Fruit fly (Drosophila melanogaster) whole organism, embryonic: ENCODE data around the gene Srp19.

ENCODE experiments used
- Adf1 ChIP-seq: fragments of 200-800 bp; sonication (Bioruptor generic); IDR thresholded peaks from 2 replicates; pipeline ENCODE4 v1.3.6; 2022; ENCODE audit warnings: missing biosample characterization, missing genetic modification characterization
- CG10654 ChIP-seq: fragments of 200-800 bp; sonication (Bioruptor generic); optimal IDR thresholded peaks from 2 replicates; lab custom pipeline; 2016; ENCODE audit warnings: missing biosample characterization, missing genetic modification characterization
- CG12769 ChIP-seq: fragments of 200-800 bp; sonication (Bioruptor generic); optimal IDR thresholded peaks from 2 replicates; lab custom pipeline; 2019; ENCODE audit warnings: missing biosample characterization, mild to moderate bottlenecking, missing genetic modification characterization, moderate library complexity
- CG13894 ChIP-seq: fragments of 200-800 bp; sonication (Bioruptor generic); optimal IDR thresholded peaks from 3 replicates; lab custom pipeline; 2018; ENCODE audit warnings: missing biosample characterization, mild to moderate bottlenecking, missing genetic modification characterization, moderate library complexity
- CG14710 ChIP-seq: fragments of 200-800 bp; sonication (Bioruptor generic); optimal IDR thresholded peaks from 3 replicates; lab custom pipeline; 2019; ENCODE audit warnings: missing biosample characterization, mild to moderate bottlenecking, missing genetic modification characterization, moderate library complexity
- CG15011 ChIP-seq: fragments of 200-800 bp; sonication (Bioruptor generic); optimal IDR thresholded peaks from 3 replicates; lab custom pipeline; 2018; ENCODE audit warnings: missing biosample characterization, mild to moderate bottlenecking, missing genetic modification characterization
- CG17385 ChIP-seq: fragments of 200-800 bp; sonication (Bioruptor generic); optimal IDR thresholded peaks from 3 replicates; lab custom pipeline; 2018; ENCODE audit warnings: missing biosample characterization, mild to moderate bottlenecking, missing genetic modification characterization
- CG18599 ChIP-seq: fragments of 200-800 bp; sonication (Bioruptor generic); optimal IDR thresholded peaks from 3 replicates; lab custom pipeline; 2017; ENCODE audit warnings: missing biosample characterization, missing genetic modification characterization, mild to moderate bottlenecking, moderate library complexity, missing genetic modification reagents
- CG32767 ChIP-seq: fragments of 200-800 bp; sonication (Bioruptor generic); IDR thresholded peaks from 2 replicates; pipeline ENCODE4 v1.3.6; 2022; ENCODE audit warnings: missing biosample characterization, missing genetic modification characterization
- CG42726 ChIP-seq: fragments of 200-800 bp; sonication (Bioruptor generic); IDR thresholded peaks from 2 replicates; pipeline ENCODE4 v1.3.6; 2022; ENCODE audit warnings: missing biosample characterization, missing genetic modification characterization; ENCODE audit not compliant: partially characterized antibody
- CG4854 ChIP-seq: fragments of 200-800 bp; sonication (Bioruptor generic); optimal IDR thresholded peaks from 2 replicates; lab custom pipeline; 2016; ENCODE audit warnings: missing biosample characterization, missing genetic modification characterization, inconsistent platforms
- CG7745 ChIP-seq: fragments of 200-800 bp; sonication (Bioruptor generic); optimal IDR thresholded peaks from 2 replicates; lab custom pipeline; 2018; ENCODE audit warnings: missing biosample characterization, mild to moderate bottlenecking, missing genetic modification characterization, moderate library complexity
- CG7839 ChIP-seq: fragments of 200-800 bp; sonication (Bioruptor generic); optimal IDR thresholded peaks from 3 replicates; lab custom pipeline; 2018; ENCODE audit warnings: missing biosample characterization, mild to moderate bottlenecking, missing genetic modification characterization, moderate library complexity
- CG7928 ChIP-seq: fragments of 200-800 bp; sonication (Bioruptor generic); optimal IDR thresholded peaks from 2 replicates; lab custom pipeline; 2017; ENCODE audit warnings: missing biosample characterization, mild to moderate bottlenecking, missing genetic modification characterization
- CG8089 ChIP-seq: fragments of 200-800 bp; sonication (Bioruptor generic); optimal IDR thresholded peaks from 3 replicates; lab custom pipeline; 2016; ENCODE audit warnings: missing biosample characterization, missing genetic modification characterization
- CG8281 ChIP-seq: fragments of 200-800 bp; sonication (Bioruptor generic); optimal IDR thresholded peaks from 2 replicates; lab custom pipeline; 2018; ENCODE audit warnings: missing biosample characterization, mild to moderate bottlenecking, missing genetic modification characterization, moderate library complexity
- CG8478 ChIP-seq: fragments of >200 bp; optimal IDR thresholded peaks from 2 replicates; lab custom pipeline; 2018
- CG9817 ChIP-seq: fragments of 200-800 bp; sonication (Bioruptor generic); optimal IDR thresholded peaks from 2 replicates; lab custom pipeline; 2018; ENCODE audit warnings: missing biosample characterization, mild to moderate bottlenecking, missing genetic modification characterization, moderate library complexity
- D ChIP-seq, 2 experiments: fragments of 200-800 bp in 1 of 2; fragments of >200 bp in 1 of 2; sonication (Bioruptor generic) in 1 of 2; optimal IDR thresholded peaks; 2 replicates in 1 of 2; 3 replicates in 1 of 2; lab custom pipeline; 2017; ENCODE audit warnings: mild to moderate bottlenecking in 1 of 2, missing biosample characterization in 1 of 2, missing genetic modification characterization in 1 of 2, missing genetic modification reagents in 1 of 2
- Elba2 ChIP-seq: fragments of 200-800 bp; sonication (Bioruptor generic); optimal IDR thresholded peaks from 3 replicates; lab custom pipeline; 2016; ENCODE audit warnings: missing biosample characterization, missing genetic modification characterization
- HHEX ChIP-seq: fragments of 200-800 bp; sonication (Bioruptor generic); optimal IDR thresholded peaks from 3 replicates; lab custom pipeline; 2017; ENCODE audit warnings: missing biosample characterization, mild to moderate bottlenecking, missing genetic modification characterization, missing genetic modification reagents
- Hand ChIP-seq: fragments of 200-800 bp; sonication (Bioruptor generic); optimal IDR thresholded peaks from 2 replicates; lab custom pipeline; 2017; ENCODE audit warnings: mild to moderate bottlenecking, missing biosample characterization, missing genetic modification reagents, missing genetic modification characterization
- Hr3 ChIP-seq: fragments of 200-800 bp; sonication (Bioruptor generic); optimal IDR thresholded peaks from 3 replicates; lab custom pipeline; 2016; ENCODE audit warnings: missing biosample characterization, missing genetic modification characterization
- Hr39 ChIP-seq: fragments of >200 bp; optimal IDR thresholded peaks from 2 replicates; lab custom pipeline; 2017
- NC2α ChIP-seq: fragments of 200-800 bp; sonication (Bioruptor generic); optimal IDR thresholded peaks from 2 replicates; lab custom pipeline; 2016; ENCODE audit warnings: missing biosample characterization, missing genetic modification characterization
- NfI ChIP-seq: fragments of 200-800 bp; sonication (Bioruptor generic); optimal IDR thresholded peaks from 3 replicates; lab custom pipeline; 2018; ENCODE audit warnings: missing biosample characterization, mild to moderate bottlenecking, missing genetic modification characterization, moderate library complexity
- ab ChIP-seq: fragments of 200-800 bp; sonication (Bioruptor generic); optimal IDR thresholded peaks from 2 replicates; lab custom pipeline; 2016; ENCODE audit warnings: missing biosample characterization, missing genetic modification characterization
- abd-A ChIP-seq: fragments of 200-800 bp; sonication (Bioruptor generic); optimal IDR thresholded peaks from 3 replicates; lab custom pipeline; 2019; ENCODE audit warnings: missing biosample characterization, mild to moderate bottlenecking, missing genetic modification characterization, moderate library complexity
- amos ChIP-seq: fragments of 200-800 bp; sonication (Bioruptor generic); IDR thresholded peaks from 2 replicates; pipeline ENCODE4 v1.3.6; 2022; ENCODE audit warnings: missing biosample characterization, missing genetic modification characterization; ENCODE audit not compliant: partially characterized antibody
- aop ChIP-seq: fragments of 200-800 bp; sonication (Bioruptor generic); IDR thresholded peaks from 2 replicates; pipeline ENCODE4 v1.3.6; 2022; ENCODE audit warnings: missing biosample characterization, missing genetic modification characterization
- ash1 ChIP-seq: fragments of 200-800 bp; sonication (Bioruptor generic); optimal IDR thresholded peaks from 2 replicates; lab custom pipeline; 2018; ENCODE audit warnings: missing biosample characterization, mild to moderate bottlenecking, missing genetic modification characterization
- bowl ChIP-seq: fragments of 200-800 bp; sonication (Bioruptor generic); IDR thresholded peaks from 2 replicates; pipeline ENCODE4 v1.3.6; 2022; ENCODE audit warnings: missing biosample characterization, missing genetic modification characterization
- caup ChIP-seq: fragments of 200-800 bp; sonication (Bioruptor generic); optimal IDR thresholded peaks from 3 replicates; lab custom pipeline; 2017; ENCODE audit warnings: missing biosample characterization, mild to moderate bottlenecking, missing genetic modification characterization, moderate library complexity; ENCODE audit not compliant: severe bottlenecking
- chn ChIP-seq: fragments of 200-800 bp; sonication (Bioruptor generic); optimal IDR thresholded peaks from 2 replicates; lab custom pipeline; 2016; ENCODE audit warnings: missing biosample characterization, missing genetic modification characterization
- da ChIP-seq: fragments of 200-800 bp; sonication (Bioruptor generic); optimal IDR thresholded peaks from 2 replicates; lab custom pipeline; 2016; ENCODE audit warnings: missing biosample characterization, missing genetic modification characterization
- eyg ChIP-seq: fragments of 200-800 bp; sonication (Bioruptor generic); optimal IDR thresholded peaks from 3 replicates; lab custom pipeline; 2016; ENCODE audit warnings: missing biosample characterization, missing genetic modification characterization
- fru ChIP-seq: fragments of >200 bp; optimal IDR thresholded peaks from 2 replicates; lab custom pipeline; 2017
- gcm2 ChIP-seq: fragments of 200-800 bp; sonication (Bioruptor generic); optimal IDR thresholded peaks from 2 replicates; lab custom pipeline; 2016; ENCODE audit warnings: missing biosample characterization, missing genetic modification characterization
- gro ChIP-seq: fragments of 200-800 bp; sonication (Bioruptor generic); optimal IDR thresholded peaks from 2 replicates; lab custom pipeline; 2016; ENCODE audit warnings: missing biosample characterization, missing genetic modification characterization
- gt ChIP-seq: fragments of 200-800 bp; sonication (Bioruptor generic); IDR thresholded peaks from 2 replicates; pipeline ENCODE4 v1.3.6; 2022; ENCODE audit warnings: missing biosample characterization, missing genetic modification characterization
- her ChIP-seq: fragments of 200-800 bp; sonication (Bioruptor generic); optimal IDR thresholded peaks from 2 replicates; lab custom pipeline; 2016; ENCODE audit warnings: missing biosample characterization, missing genetic modification characterization
- jigr1 ChIP-seq: fragments of 200-800 bp; sonication (Bioruptor generic); IDR thresholded peaks from 3 replicates; pipeline ENCODE4 v1.3.6; 2022; ENCODE audit warnings: missing biosample characterization, missing genetic modification characterization
- lab ChIP-seq: fragments of 200-800 bp; sonication (Bioruptor generic); optimal IDR thresholded peaks from 3 replicates; lab custom pipeline; 2017; ENCODE audit warnings: missing biosample characterization, missing genetic modification characterization, mild to moderate bottlenecking, moderate library complexity, missing genetic modification reagents
- pum ChIP-seq: fragments of 200-800 bp; sonication (Bioruptor generic); optimal IDR thresholded peaks from 2 replicates; lab custom pipeline; 2016; ENCODE audit warnings: missing biosample characterization, missing genetic modification characterization
- sc ChIP-seq, 3 experiments: fragments of >200 bp in 2 of 3; fragments of 200-800 bp in 1 of 3; sonication (Bioruptor generic) in 1 of 3; optimal IDR thresholded peaks; 2 replicates in 2 of 3; 3 replicates in 1 of 3; lab custom pipeline; 2017; ENCODE audit warnings: mild to moderate bottlenecking in 1 of 3, missing biosample characterization in 1 of 3, missing genetic modification characterization in 1 of 3, missing genetic modification reagents in 1 of 3
- slbo ChIP-seq: fragments of 200-800 bp; sonication (Bioruptor generic); IDR thresholded peaks from 2 replicates; pipeline ENCODE4 v1.3.6; 2022; ENCODE audit warnings: missing biosample characterization, missing genetic modification characterization
- slou ChIP-seq: fragments of 200-800 bp; sonication (Bioruptor generic); optimal IDR thresholded peaks from 3 replicates; lab custom pipeline; 2016; ENCODE audit warnings: missing biosample characterization, missing genetic modification characterization
- ttk ChIP-seq: fragments of 200-800 bp; sonication (Bioruptor generic); IDR thresholded peaks from 2 replicates; pipeline ENCODE4 v2.1.2; 2022; ENCODE audit warnings: missing biosample characterization, missing genetic modification characterization
- twi ChIP-seq: fragments of 200-800 bp; optimal IDR thresholded peaks from 2 replicates; lab custom pipeline; 2019; ENCODE audit warnings: missing biosample characterization, mild to moderate bottlenecking, missing genetic modification characterization, moderate library complexity

Srp19 gene

dm6 chr3L:7328567-7329253, 19.1 kb downstream of the Srp19 start, which contains the start of the genes mrva, CG42307 and mus312:
mrva (minus strand) TSS chr3L:7328842.
CG42307 (plus strand) TSS chr3L:7329132.
mus312 (plus strand) TSS chr3L:7329132.
- peak; percentile 47 for TF ChIP-seq CG7928 (GFP tag; lab: Kevin White, UChicago)
- TF ChIP-seq CG13894, result peak; percentile 94
- peak; percentile 88 for TF ChIP-seq HHEX (GFP tag; lab: Kevin White, UChicago)
- TF ChIP-seq gcm2 (GFP tag; lab: Kevin White, UChicago), result no peak
- peak; percentile 70 for TF ChIP-seq Elba2
- TF ChIP-seq bowl, result no peak
- TF ChIP-seq CG32767 (GFP tag; lab: Robert Waterston, UW), result peak; percentile 87
- TF ChIP-seq CG15011 (GFP tag; lab: Kevin White, UChicago), result no peak
- no peak for TF ChIP-seq CG12769 (tag; lab: Kevin White, UChicago)
- no peak for TF ChIP-seq eyg (GFP tag; lab: Kevin White, UChicago)
- TF ChIP-seq CG7745 (tag; lab: Kevin White, UChicago), result peak; percentile 100
- TF ChIP-seq CG8478 (lab: Kevin White, UChicago), result no peak
- TF ChIP-seq NfI (GFP tag; lab: Kevin White, UChicago), result peak; percentile 91
- peak; percentile 54 for TF ChIP-seq slou (GFP tag; lab: Kevin White, UChicago)
- TF ChIP-seq D (optimal IDR thresholded peaks at IDR 0.05; lab: Kevin White, UChicago), result no peak
- TF ChIP-seq D (GFP tag; optimal IDR thresholded peaks at IDR 0.05; lab: Kevin White, UChicago), result peak; percentile 83
- TF ChIP-seq Hand (GFP tag; lab: Kevin White, UChicago), result peak; percentile 74
- peak; percentile 52 for TF ChIP-seq chn (GFP tag; lab: Kevin White, UChicago)
- TF ChIP-seq twi (tag; lab: Kevin White, UChicago), result peak; percentile 91
- no peak for TF ChIP-seq CG8281 (tag; lab: Kevin White, UChicago)
- TF ChIP-seq CG18599 (GFP tag; lab: Kevin White, UChicago), result peak; percentile 93
- TF ChIP-seq da, result no peak
- TF ChIP-seq CG10654 (GFP tag; lab: Kevin White, UChicago), result peak; percentile 82
- TF ChIP-seq Hr3 (GFP tag; lab: Kevin White, UChicago), result peak; percentile 90
- no peak for TF ChIP-seq ash1 (GFP tag; lab: Kevin White, UChicago)
- peak; percentile 35 for TF ChIP-seq CG8089 (GFP tag; lab: Kevin White, UChicago)
- TF ChIP-seq CG14710 (tag; lab: Kevin White, UChicago), result peak; percentile 95
- TF ChIP-seq aop (GFP tag; lab: Robert Waterston, UW), result no peak
- no peak for TF ChIP-seq abd-A (tag; lab: Kevin White, UChicago)
- TF ChIP-seq gt (GFP tag; lab: Robert Waterston, UW), result peak; percentile 65
- peak; percentile 91 for TF ChIP-seq slbo (GFP tag; lab: Robert Waterston, UW)
- peak; percentile 94 for TF ChIP-seq CG9817 (tag; lab: Kevin White, UChicago)
- TF ChIP-seq Hr39 (lab: Kevin White, UChicago), result no peak
- peak; percentile 45 for TF ChIP-seq pum (GFP tag; lab: Kevin White, UChicago)
- peak; percentile 49 for TF ChIP-seq Adf1 (GFP tag; lab: Robert Waterston, UW)
- TF ChIP-seq fru, result no peak
- peak; percentile 79 for TF ChIP-seq ttk (GFP tag; lab: Robert Waterston, UW)
- peak; percentile 33 for TF ChIP-seq ab
- no peak for TF ChIP-seq CG4854 (GFP tag; lab: Kevin White, UChicago)
- TF ChIP-seq caup (GFP tag; lab: Kevin White, UChicago), result peak; percentile 75
- no peak for TF ChIP-seq sc (optimal IDR thresholded peaks at IDR 0.05; lab: Kevin White, UChicago)
- TF ChIP-seq sc (GFP tag; optimal IDR thresholded peaks at IDR 0.05; lab: Kevin White, UChicago), result no peak
- no peak for TF ChIP-seq gro
- TF ChIP-seq NC2α (GFP tag; lab: Kevin White, UChicago), result no peak
- peak; percentile 90 for TF ChIP-seq lab (GFP tag; lab: Kevin White, UChicago)
- peak; percentile 34 for TF ChIP-seq her
- TF ChIP-seq amos (GFP tag; lab: Robert Waterston, UW), result peak; percentile 50; the same call in 1 of the 2 replicates
- TF ChIP-seq CG7839, result no peak
- 0 out of 2 replicates have a peak, but pooled peaks have one; percentile 29 for TF ChIP-seq CG42726 (GFP tag; lab: Robert Waterston, UW)
- no peak; the same call in 2 of the 3 replicates for TF ChIP-seq jigr1 (GFP tag; lab: Robert Waterston, UW)
- peak; percentile 88 for TF ChIP-seq CG17385 (GFP tag; lab: Kevin White, UChicago)
